Worm (Caenorhabditis elegans) whole organism, L1 larva: Measurements from ENCODE around the gene srbc-68.

Experiments used
- aly-2 ChIP-seq: fragments of 150-350 bp; optimal IDR thresholded peaks from 2 replicates; lab custom pipeline; 2014; ENCODE audit warnings: missing biosample characterization, missing genetic modification characterization
- elt-3 ChIP-seq, 6 experiments: fragments of 150-350 bp in 1 of 6; sonication (generic microtip); optimal IDR thresholded peaks; 2 replicates each; lab custom pipeline; 2017 to 2018; ENCODE audit warnings: missing biosample characterization in 6 of 6, missing genetic modification characterization in 6 of 6, inconsistent platforms in 1 of 6
- hlh-4 ChIP-seq: sonication (generic microtip); optimal IDR thresholded peaks from 2 replicates; lab custom pipeline; 2016; ENCODE audit warnings: mild to moderate bottlenecking, missing genetic modification characterization, missing compliant biosample characterization
- lsy-2 ChIP-seq, 2 experiments: fragments of 150-350 bp; optimal IDR thresholded peaks; 2 replicates each; lab custom pipeline; 2014; ENCODE audit warnings: missing biosample characterization in 2 of 2, missing genetic modification characterization in 2 of 2
- mdl-1 ChIP-seq, 2 experiments: fragments of 150-350 bp; optimal IDR thresholded peaks; 2 replicates each; lab custom pipeline; 2014 to 2017; ENCODE audit warnings: missing biosample characterization in 2 of 2, missing genetic modification characterization in 2 of 2, inconsistent platforms in 1 of 2
- nhr-11 ChIP-seq: fragments of 150-350 bp; optimal IDR thresholded peaks from 2 replicates; lab custom pipeline; 2014; ENCODE audit warnings: missing biosample characterization, missing genetic modification characterization
- nhr-12 ChIP-seq: sonication (generic microtip); optimal IDR thresholded peaks from 2 replicates; lab custom pipeline; 2017; ENCODE audit warnings: missing biosample characterization, missing genetic modification characterization
- nhr-237 ChIP-seq: fragments of 150-350 bp; optimal IDR thresholded peaks from 2 replicates; lab custom pipeline; 2014; ENCODE audit warnings: missing biosample characterization, missing genetic modification characterization
- nhr-71 ChIP-seq: sonication (generic microtip); optimal IDR thresholded peaks from 2 replicates; lab custom pipeline; 2016; ENCODE audit warnings: mild to moderate bottlenecking, missing genetic modification characterization, moderate library complexity, missing compliant biosample characterization
- nhr-76 ChIP-seq: sonication (generic microtip); optimal IDR thresholded peaks from 2 replicates; lab custom pipeline; 2017; ENCODE audit warnings: missing biosample characterization, missing genetic modification characterization
- pag-3 ChIP-seq: sonication (generic microtip); optimal IDR thresholded peaks from 2 replicates; lab custom pipeline; 2017; ENCODE audit warnings: missing genetic modification characterization, mild to moderate bottlenecking, missing compliant biosample characterization, antibody characterized with exemption, borderline replicate concordance; ENCODE audit not compliant: insufficient read depth
- pqm-1 ChIP-seq: sonication (generic microtip); optimal IDR thresholded peaks from 3 replicates; lab custom pipeline; 2017; ENCODE audit warnings: missing biosample characterization, missing genetic modification characterization
- snpc-4 ChIP-seq: fragments of 150-350 bp; optimal IDR thresholded peaks from 2 replicates; lab custom pipeline; 2014; ENCODE audit warnings: missing biosample characterization, missing genetic modification characterization
- vab-15 ChIP-seq: sonication (generic microtip); optimal IDR thresholded peaks from 2 replicates; lab custom pipeline; 2017; ENCODE audit warnings: missing genotype, mild to moderate bottlenecking, missing genetic modification characterization, missing compliant biosample characterization

DNA sequence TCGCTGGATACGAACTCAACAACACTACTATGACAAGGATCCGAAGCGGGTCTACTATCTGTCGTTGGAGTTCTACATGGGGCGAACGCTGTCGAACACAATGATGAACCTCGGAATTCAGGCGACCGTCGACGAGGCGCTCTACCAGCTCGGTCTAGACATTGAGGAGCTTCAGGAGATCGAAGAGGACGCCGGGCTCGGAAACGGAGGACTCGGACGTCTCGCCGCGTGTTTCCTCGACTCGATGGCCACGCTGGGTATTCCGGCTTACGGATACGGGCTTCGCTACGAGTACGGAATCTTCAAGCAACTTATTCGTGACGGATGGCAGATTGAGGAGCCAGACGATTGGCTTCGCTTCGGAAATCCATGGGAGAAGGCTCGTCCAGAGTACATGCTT is 35.2 kb upstream of the srbc-68 start:
- TF ChIP-seq nhr-12 (tag; lab: Kevin White, UChicago) = no peak
- no peak for TF ChIP-seq nhr-71 (tag; lab: Kevin White, UChicago)
- no peak for TF ChIP-seq aly-2
- TF ChIP-seq nhr-76 (tag; lab: Kevin White, UChicago) = no peak
- no peak for TF ChIP-seq hlh-4 (tag; lab: Kevin White, UChicago)
- TF ChIP-seq pqm-1 (tag; lab: Kevin White, UChicago) = no peak
- TF ChIP-seq elt-3 (tag; optimal IDR thresholded peaks at IDR 0.05; lab: Kevin White, UChicago) = no peak
- no peak for TF ChIP-seq pag-3 (tag; lab: Kevin White, UChicago)
- TF ChIP-seq lsy-2 (tag; optimal IDR thresholded peaks at IDR 0.05; lab: Kevin White, UChicago) = no peak
- no peak for TF ChIP-seq mdl-1 (tag; optimal IDR thresholded peaks at IDR 0.05; lab: Kevin White, UChicago)
- no peak for TF ChIP-seq snpc-4 (tag; lab: Kevin White, UChicago)
- TF ChIP-seq nhr-11 (tag; lab: Kevin White, UChicago) = no peak
- no peak for TF ChIP-seq vab-15
- TF ChIP-seq nhr-237 (tag; lab: Kevin White, UChicago) = no peak
